Worm (Caenorhabditis elegans) whole organism, L1 larva: ENCODE results near the gene znf-622.

Source experiments
- ces-1 ChIP-seq: fragments of 150-350 bp; optimal IDR thresholded peaks from 2 replicates; lab custom pipeline; 2014; ENCODE audit warnings: missing biosample characterization, missing genetic modification reagents, missing genetic modification characterization
- dpl-1 ChIP-seq, 3 experiments: fragments of 150-350 bp in 2 of 3; sonication (generic microtip) in 1 of 3; optimal IDR thresholded peaks; 2 replicates each; lab custom pipeline; 2014 to 2017; ENCODE audit warnings: missing biosample characterization in 3 of 3, missing genetic modification characterization in 3 of 3, missing genetic modification reagents in 3 of 3
- egl-27 ChIP-seq, 2 experiments: fragments of 150-350 bp in 1 of 2; sonication (generic microtip); optimal IDR thresholded peaks; 3 replicates each; lab custom pipeline; 2017 to 2018; ENCODE audit warnings: missing biosample characterization in 2 of 2, missing genetic modification characterization in 2 of 2, missing genetic modification reagents in 2 of 2
- fos-1 ChIP-seq: fragments of 150-350 bp; optimal IDR thresholded peaks from 2 replicates; lab custom pipeline; 2014; ENCODE audit warnings: missing biosample characterization, missing genetic modification characterization
- lsy-2 ChIP-seq, 2 experiments: fragments of 150-350 bp; optimal IDR thresholded peaks; 2 replicates each; lab custom pipeline; 2014; ENCODE audit warnings: missing biosample characterization in 2 of 2, missing genetic modification characterization in 2 of 2
- mab-9 ChIP-seq: fragments of 200-800 bp; sonication (Bioruptor generic); IDR thresholded peaks from 2 replicates; pipeline ENCODE4 v1.3.6; 2022; ENCODE audit warnings: missing genetic modification reagents, missing genetic modification characterization, missing compliant biosample characterization
- mep-1 ChIP-seq: fragments of 150-350 bp; optimal IDR thresholded peaks from 2 replicates; lab custom pipeline; 2014; ENCODE audit warnings: missing biosample characterization, missing genetic modification characterization
- nhr-28 ChIP-seq: fragments of 150-350 bp; optimal IDR thresholded peaks from 2 replicates; lab custom pipeline; 2014; ENCODE audit warnings: missing biosample characterization, missing genetic modification characterization
- sptf-1 ChIP-seq: fragments of 150-350 bp; optimal IDR thresholded peaks from 2 replicates; lab custom pipeline; 2014; ENCODE audit warnings: missing biosample characterization, missing genetic modification characterization

DNA sequence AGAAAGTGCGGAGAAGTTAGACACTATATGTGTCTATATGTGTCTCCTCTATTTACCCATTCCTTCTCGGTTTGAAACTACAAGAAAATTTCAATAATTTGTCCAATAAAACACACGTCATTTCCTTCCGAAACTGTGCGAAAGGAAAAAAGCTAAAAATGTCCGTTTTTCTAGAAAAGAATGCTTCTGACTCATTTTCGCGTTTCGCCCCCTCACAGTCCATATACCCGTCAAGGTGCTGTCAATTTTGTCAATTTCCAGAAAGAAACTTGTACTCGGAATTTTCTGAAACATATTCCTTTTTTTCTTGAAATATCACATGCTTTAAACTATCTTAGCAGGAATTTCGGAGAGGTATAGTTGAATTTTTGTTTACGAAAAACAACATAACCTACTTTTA, 21.4 kb downstream of the znf-622 start:
- TF ChIP-seq nhr-28 (tag; lab: Kevin White, UChicago), result no peak
- no peak for TF ChIP-seq mab-9 (GFP tag; lab: Robert Waterston, UW)
- TF ChIP-seq dpl-1 (GFP tag; optimal IDR thresholded peaks at IDR 0.05; lab: Kevin White, UChicago), result no peak
- no peak for TF ChIP-seq ces-1 (GFP tag; lab: Kevin White, UChicago)
- no peak for TF ChIP-seq egl-27 (tag; optimal IDR thresholded peaks at IDR 0.05; lab: Kevin White, UChicago)
- no peak for TF ChIP-seq mep-1
- no peak for TF ChIP-seq lsy-2 (tag; optimal IDR thresholded peaks at IDR 0.05; lab: Kevin White, UChicago)
- TF ChIP-seq sptf-1 (tag; lab: Kevin White, UChicago), result no peak
- no peak for TF ChIP-seq fos-1 (tag; lab: Kevin White, UChicago)
